Fruit fly (Drosophila melanogaster): ENCODE measurements around the gene Fur1.

Gene Fur1

DNA sequence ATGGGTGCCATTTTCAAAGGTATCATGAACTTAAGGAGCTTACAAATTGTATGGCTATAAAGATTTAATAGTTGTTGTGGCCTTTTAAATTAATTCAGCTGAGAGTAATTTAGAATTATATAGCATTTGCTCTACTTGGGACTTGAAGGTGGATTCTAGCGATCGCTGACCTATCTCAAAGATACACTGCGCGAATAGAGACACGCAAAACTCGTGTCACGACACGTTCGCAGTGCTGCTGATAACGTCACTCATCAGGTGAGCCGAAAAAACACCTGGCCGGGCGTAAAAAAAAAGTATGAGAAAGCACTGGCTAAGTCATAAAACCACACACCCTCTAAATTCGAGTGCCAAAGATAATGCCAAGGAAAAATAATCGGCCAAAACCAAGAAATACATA, 16.8 kb upstream of the Fur1 start (continued):
- TF ChIP-seq CG4282 (GFP tag; optimal IDR thresholded peaks at IDR 0.05): no peak
- TF ChIP-seq tio (GFP tag; optimal IDR thresholded peaks at IDR 0.05): no peak
- TF ChIP-seq chn (GFP tag; optimal IDR thresholded peaks at IDR 0.05): no peak
- TF ChIP-seq CG30403 (GFP tag; optimal IDR thresholded peaks at IDR 0.05): no peak
- TF ChIP-seq luna (GFP tag; optimal IDR thresholded peaks at IDR 0.05): no peak
- no peak for TF ChIP-seq CG12299 (tag; optimal IDR thresholded peaks at IDR 0.05)
- peak; percentile 28 for TF ChIP-seq Sry-δ (GFP tag; optimal IDR thresholded peaks at IDR 0.05)
- TF ChIP-seq ro (GFP tag; IDR thresholded peaks at IDR 0.05): no peak
- TF ChIP-seq gt (GFP tag; IDR thresholded peaks at IDR 0.05): no peak
- TF ChIP-seq CrebB (tag; optimal IDR thresholded peaks at IDR 0.05): no peak
- no peak for TF ChIP-seq Rfx (GFP tag; IDR thresholded peaks at IDR 0.05)
- TF ChIP-seq Scr (GFP tag; IDR thresholded peaks at IDR 0.05; ENCODE audit: partially characterized antibody): peak; percentile 77
- TF ChIP-seq C15 (GFP tag; IDR thresholded peaks at IDR 0.05): no peak
- TF ChIP-seq nerfin-1 (tag; optimal IDR thresholded peaks at IDR 0.05): no peak
- TF ChIP-seq Adf1 (GFP tag; IDR thresholded peaks at IDR 0.05): no peak
- no peak for TF ChIP-seq unpg (GFP tag; optimal IDR thresholded peaks at IDR 0.05)
- no peak for TF ChIP-seq hth (optimal IDR thresholded peaks at IDR 0.05)
- TF ChIP-seq wdn (GFP tag; IDR thresholded peaks at IDR 0.05): no peak
- no peak for TF ChIP-seq Oaz (GFP tag; IDR thresholded peaks at IDR 0.05)
- TF ChIP-seq Gsc (GFP tag; IDR thresholded peaks at IDR 0.05): no peak
- no peak for TF ChIP-seq Sox102F (GFP tag; optimal IDR thresholded peaks at IDR 0.05)
- no peak for TF ChIP-seq maf-S (GFP tag; optimal IDR thresholded peaks at IDR 0.05)
- no peak for TF ChIP-seq Sin3A (optimal IDR thresholded peaks at IDR 0.05)
- no peak for TF ChIP-seq H15 (GFP tag; IDR thresholded peaks at IDR 0.05)
- TF ChIP-seq slou (GFP tag; optimal IDR thresholded peaks at IDR 0.05): no peak
- TF ChIP-seq ind (GFP tag; optimal IDR thresholded peaks at IDR 0.05): no peak
- no peak for TF ChIP-seq CG8281 (tag; optimal IDR thresholded peaks at IDR 0.05)
- TF ChIP-seq zfh1 (GFP tag; IDR thresholded peaks at IDR 0.05): no peak
- no peak for TF ChIP-seq CG7839 (tag; optimal IDR thresholded peaks at IDR 0.05)
- no peak for TF ChIP-seq Deaf1 (tag; optimal IDR thresholded peaks at IDR 0.05)
- TF ChIP-seq Mad (GFP tag; optimal IDR thresholded peaks at IDR 0.05): no peak
- TF ChIP-seq NK7.1 (GFP tag; optimal IDR thresholded peaks at IDR 0.05): no peak
- no peak for TF ChIP-seq Trl (optimal IDR thresholded peaks at IDR 0.05)
- no peak for TF ChIP-seq Trl (GFP tag; optimal IDR thresholded peaks at IDR 0.05)
- no peak for TF ChIP-seq CG10654 (GFP tag; optimal IDR thresholded peaks at IDR 0.05)
- TF ChIP-seq CG3281 (GFP tag; optimal IDR thresholded peaks at IDR 0.05): no peak
- no peak for TF ChIP-seq oc (tag; optimal IDR thresholded peaks at IDR 0.05)
- TF ChIP-seq E2f2 (GFP tag; IDR thresholded peaks at IDR 0.05): no peak
- TF ChIP-seq CG1792 (GFP tag; optimal IDR thresholded peaks at IDR 0.05): no peak
- TF ChIP-seq CG14014 (GFP tag; IDR thresholded peaks at IDR 0.05): no peak
- TF ChIP-seq Lhr (GFP tag; optimal IDR thresholded peaks at IDR 0.05): no peak
- peak; percentile 61 for TF ChIP-seq zf30C (GFP tag; optimal IDR thresholded peaks at IDR 0.05)
- TF ChIP-seq Oli (tag; optimal IDR thresholded peaks at IDR 0.05): no peak
- no peak for TF ChIP-seq z (GFP tag; IDR thresholded peaks at IDR 0.05)
- TF ChIP-seq CG11456 (GFP tag; IDR thresholded peaks at IDR 0.05): no peak
- TF ChIP-seq CG1602 (GFP tag; optimal IDR thresholded peaks at IDR 0.05): no peak
- no peak for TF ChIP-seq Atf3 (GFP tag; optimal IDR thresholded peaks at IDR 0.05)
- TF ChIP-seq inv (GFP tag; IDR thresholded peaks at IDR 0.05; ENCODE audit: partially characterized antibody): peak; percentile 55
- no peak for TF ChIP-seq CG6854 (GFP tag; optimal IDR thresholded peaks at IDR 0.05)
- no peak for TF ChIP-seq CG6683 (GFP tag; optimal IDR thresholded peaks at IDR 0.05)
- no peak for TF ChIP-seq CG17912 (GFP tag; optimal IDR thresholded peaks at IDR 0.05)
- TF ChIP-seq cad (GFP tag; optimal IDR thresholded peaks at IDR 0.05): peak; percentile 40
- TF ChIP-seq Asciz (GFP tag; optimal IDR thresholded peaks at IDR 0.05): no peak
- no peak for TF ChIP-seq chif (GFP tag; optimal IDR thresholded peaks at IDR 0.05)
